Fruit fly (Drosophila melanogaster): ENCODE measurements around the gene UQCR-C2.

The UQCR-C2 gene

DNA sequence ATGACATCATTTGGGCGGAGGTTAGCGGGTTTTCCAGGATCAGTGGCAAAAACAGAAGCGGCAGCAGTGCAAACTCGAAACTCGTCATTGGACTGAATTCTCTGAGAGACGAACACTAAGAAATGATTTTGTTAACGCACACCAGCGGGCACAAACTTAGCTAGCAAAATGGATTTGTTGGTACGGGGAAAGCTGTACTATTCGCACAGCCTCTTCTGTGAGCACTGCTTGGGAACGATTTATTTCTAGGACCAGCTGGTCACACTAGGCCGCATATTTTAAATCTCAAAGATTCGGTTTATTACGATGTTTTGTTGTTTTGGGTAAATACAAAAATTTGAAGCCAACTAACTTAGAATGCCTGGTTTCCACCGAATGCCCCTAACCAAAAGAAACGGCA is 25.2 kb downstream of the UQCR-C2 start, which contains the start of gene CG4098:
Gene CG4098, minus strand, starts transcription at position 228 of the 400 bp plus-strand sequence.
- TF ChIP-seq ttk (optimal IDR thresholded peaks at IDR 0.05) (no peak), insv (optimal IDR thresholded peaks at IDR 0.05) (no peak), psq (optimal IDR thresholded peaks at IDR 0.05) (no peak)

DNA sequence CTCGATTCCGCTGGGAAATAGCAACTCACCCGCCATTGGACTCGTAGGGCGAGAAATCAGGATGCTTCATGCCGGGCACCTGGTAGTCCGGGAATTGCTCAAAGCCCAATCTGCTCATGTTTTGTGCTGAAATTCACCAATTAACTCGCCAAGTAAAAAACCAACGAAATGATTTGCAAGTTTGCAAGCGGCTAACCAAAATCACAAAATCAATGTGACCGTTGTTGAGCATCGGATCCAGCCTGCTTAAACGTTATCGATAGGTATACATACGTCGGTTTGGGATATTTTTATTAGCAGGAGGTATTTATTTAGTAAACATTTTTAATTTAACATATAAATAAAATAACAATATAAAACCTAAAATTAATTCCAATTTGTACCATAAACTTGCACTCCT is 26.3 kb downstream of the UQCR-C2 start, which contains the start of gene Prosbeta6:
Gene Prosbeta6, minus strand, starts transcription at position 218 of the 400 bp plus-strand sequence.
- TF ChIP-seq Myc (optimal IDR thresholded peaks at IDR 0.05) (no peak), ttk (optimal IDR thresholded peaks at IDR 0.05) (no peak), Sin3A (optimal IDR thresholded peaks at IDR 0.05) (no peak), h (optimal IDR thresholded peaks at IDR 0.05) (no peak), insv (optimal IDR thresholded peaks at IDR 0.05) (no peak), psq (optimal IDR thresholded peaks at IDR 0.05) (no peak)

DNA sequence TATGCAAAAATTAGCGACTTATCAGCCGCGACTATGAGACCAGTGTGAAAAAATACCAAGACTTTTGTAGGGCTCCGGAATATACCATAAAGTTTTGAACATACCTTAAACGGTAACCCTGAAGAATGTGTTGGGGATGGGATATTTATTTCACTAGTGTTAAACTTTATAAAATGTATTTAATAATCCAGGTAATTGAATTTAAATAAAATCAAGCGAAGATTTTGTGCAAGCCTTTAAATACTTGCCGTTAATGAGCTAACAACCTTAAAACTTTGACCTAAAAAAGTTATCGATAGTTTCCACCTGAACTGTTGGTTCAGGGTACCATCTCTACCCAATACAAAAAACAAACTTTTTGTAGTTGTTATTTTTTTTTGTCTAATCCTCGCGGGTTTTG is 28.2 kb downstream of the UQCR-C2 start, which contains the start of gene CG4101:
Gene CG4101, plus strand, starts transcription at position 335 of the 400 bp plus-strand sequence.
- no peak for TF ChIP-seq insv (optimal IDR thresholded peaks at IDR 0.05)
- no peak for TF ChIP-seq psq (optimal IDR thresholded peaks at IDR 0.05)
- TF ChIP-seq Sin3A (optimal IDR thresholded peaks at IDR 0.05): no peak

DNA sequence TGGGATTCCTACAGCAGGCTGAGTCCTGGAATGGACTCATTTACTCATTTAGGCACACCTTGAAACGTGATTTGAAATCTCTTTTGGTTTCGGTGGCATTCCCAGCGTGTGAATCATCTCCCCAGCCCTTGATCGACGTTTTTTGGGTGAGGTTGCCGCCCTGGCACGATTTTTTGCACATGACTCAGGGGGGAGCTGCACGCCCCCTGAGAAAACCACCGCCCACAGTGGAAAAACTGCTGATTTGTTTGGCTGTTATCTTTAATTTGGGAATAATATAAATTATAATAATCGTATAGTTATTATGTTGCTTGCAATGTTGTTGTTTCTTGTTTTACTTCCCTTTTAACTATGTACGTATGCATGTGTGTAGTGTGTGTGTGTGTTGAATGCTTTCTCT is 29.0 kb downstream of the UQCR-C2 start:
- TF ChIP-seq insv (optimal IDR thresholded peaks at IDR 0.05) (no peak), ttk (optimal IDR thresholded peaks at IDR 0.05) (no peak), Myc (optimal IDR thresholded peaks at IDR 0.05) (no peak), h (optimal IDR thresholded peaks at IDR 0.05) (no peak), psq (optimal IDR thresholded peaks at IDR 0.05) (no peak)

DNA sequence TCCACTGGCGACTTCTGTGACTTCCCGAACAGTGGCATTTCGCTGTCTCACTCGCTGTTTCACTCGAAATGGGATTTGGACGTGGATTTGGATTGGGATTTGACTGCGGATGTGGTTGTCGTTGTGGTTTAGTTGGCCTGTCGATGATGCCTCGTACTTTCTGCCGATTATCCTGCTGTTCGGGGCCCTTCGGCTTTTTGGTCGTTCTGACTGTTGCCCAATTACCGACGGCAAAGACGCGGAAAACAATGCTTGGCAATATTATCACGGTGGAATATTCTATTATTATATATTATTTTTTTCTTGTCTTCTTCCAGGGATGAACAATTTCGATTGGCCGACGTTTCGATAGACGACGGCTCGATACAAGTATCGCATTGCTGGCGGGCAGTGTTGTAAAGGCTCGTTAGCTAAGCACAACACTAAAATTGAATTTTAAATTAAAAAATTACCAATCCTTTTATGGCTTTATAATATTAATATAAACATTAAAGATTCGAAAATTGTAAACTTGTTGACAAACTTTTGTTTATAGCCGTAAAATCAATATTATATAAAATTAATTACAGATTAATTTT is 31.3 kb downstream of the UQCR-C2 start, which contains the start of gene Mo25:
Gene Mo25, minus strand, starts transcription at position 341 of the 578 bp plus-strand sequence.
- TF ChIP-seq Myc (optimal IDR thresholded peaks at IDR 0.05) (no peak), h (optimal IDR thresholded peaks at IDR 0.05) (no peak), Sin3A (optimal IDR thresholded peaks at IDR 0.05) (no peak), insv (optimal IDR thresholded peaks at IDR 0.05) (no peak), psq (optimal IDR thresholded peaks at IDR 0.05) (no peak), ttk (optimal IDR thresholded peaks at IDR 0.05) (no peak)

DNA sequence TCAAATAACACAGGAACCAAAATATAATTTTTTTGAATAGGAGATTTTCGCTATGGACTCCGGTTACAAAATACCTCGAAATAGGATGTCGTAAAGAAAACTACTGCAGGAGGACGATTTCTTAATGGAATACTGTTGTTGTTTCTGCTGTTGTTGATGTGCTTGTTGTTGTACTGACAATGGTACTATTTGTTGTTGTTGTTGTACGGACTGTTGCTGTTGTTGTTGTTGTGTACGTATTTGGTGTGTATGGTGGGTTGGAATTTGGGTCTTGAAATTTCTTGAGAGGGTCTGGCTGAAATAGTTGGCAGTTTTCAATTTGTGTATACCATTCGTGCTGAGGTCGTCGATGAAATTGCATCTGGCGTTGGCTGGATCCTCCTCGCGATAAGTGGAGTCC is 42.3 kb downstream of the UQCR-C2 start:
- no peak for TF ChIP-seq h (optimal IDR thresholded peaks at IDR 0.05)

DNA sequence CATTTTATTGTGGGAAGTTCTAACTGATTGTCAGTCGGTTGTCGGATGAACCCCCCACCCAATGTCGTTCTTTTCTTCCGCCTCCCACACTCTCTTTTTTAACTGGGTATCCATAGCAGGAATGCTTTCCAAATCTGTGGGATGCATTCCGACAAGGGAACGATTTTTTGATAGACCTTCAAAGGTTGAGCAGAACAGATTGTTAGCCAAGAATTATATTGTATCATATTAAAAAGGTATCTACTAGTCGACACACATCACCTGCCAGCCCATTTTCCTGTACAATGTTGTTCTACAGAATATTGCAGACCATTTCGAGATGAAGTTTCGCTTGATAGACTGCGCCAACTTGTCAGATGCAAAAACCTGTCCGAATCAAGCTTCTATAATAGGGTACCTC is 45.9 kb downstream of the UQCR-C2 start:
- no peak for TF ChIP-seq Sin3A (optimal IDR thresholded peaks at IDR 0.05)

DNA sequence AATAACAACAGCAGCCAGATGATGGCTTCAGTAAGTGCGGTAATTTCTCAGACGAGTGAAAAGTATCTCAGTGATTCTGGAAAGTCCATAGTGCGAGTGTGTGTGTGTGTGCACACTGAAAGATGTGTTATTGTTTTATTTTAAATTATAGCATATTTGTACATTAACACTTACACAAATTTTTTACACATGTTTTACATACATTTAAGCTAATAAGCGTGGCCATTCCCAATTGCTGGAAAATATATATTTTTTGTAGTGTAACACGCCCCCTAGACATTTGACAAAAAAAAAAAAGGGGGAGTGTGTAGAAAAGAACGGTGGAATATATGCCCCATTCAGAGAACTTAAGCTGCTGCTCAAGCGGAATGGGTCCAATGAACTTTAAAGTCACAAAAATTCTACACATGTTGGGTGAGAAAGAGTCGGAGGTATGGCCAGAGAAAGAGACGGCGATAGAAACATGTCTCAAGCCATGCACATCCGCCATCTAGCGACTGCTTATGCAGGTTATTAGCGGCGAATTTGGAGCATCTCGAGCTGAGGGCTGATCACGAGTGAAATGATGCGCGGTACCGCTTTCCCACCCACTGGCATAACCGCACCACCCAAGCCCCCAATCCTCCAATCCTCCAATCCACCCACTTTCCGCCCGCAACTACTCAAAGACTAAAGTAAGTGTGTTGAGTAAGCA is 48.1 kb downstream of the UQCR-C2 start:
- no peak for TF ChIP-seq Myc (optimal IDR thresholded peaks at IDR 0.05)
- no peak for TF ChIP-seq ttk (optimal IDR thresholded peaks at IDR 0.05)
- no peak for TF ChIP-seq insv (optimal IDR thresholded peaks at IDR 0.05)
- TF ChIP-seq h (optimal IDR thresholded peaks at IDR 0.05): no peak
- TF ChIP-seq Sin3A (optimal IDR thresholded peaks at IDR 0.05): no peak
- TF ChIP-seq psq (optimal IDR thresholded peaks at IDR 0.05): no peak

DNA sequence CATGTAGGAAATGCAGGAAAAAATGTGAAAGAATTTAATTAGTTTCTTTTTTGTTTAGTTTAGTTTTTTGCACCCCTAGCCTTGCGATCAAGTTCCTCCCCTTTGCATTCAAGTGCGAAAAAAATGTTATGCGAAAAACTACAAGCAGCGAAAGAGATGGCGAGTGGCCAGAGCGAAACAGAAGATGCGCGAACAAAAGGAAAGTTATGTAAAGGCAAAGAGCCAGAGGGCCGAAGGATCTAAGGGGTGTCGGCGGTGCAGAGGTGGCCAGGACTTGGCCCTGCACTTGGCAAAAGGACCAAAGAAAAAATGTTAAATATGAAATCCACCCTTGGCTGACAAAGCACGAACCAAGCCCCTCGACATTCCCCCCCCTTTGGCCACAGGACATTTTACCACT is 50.2 kb downstream of the UQCR-C2 start:
- TF ChIP-seq Myc (optimal IDR thresholded peaks at IDR 0.05): no peak
- TF ChIP-seq Sin3A (optimal IDR thresholded peaks at IDR 0.05): no peak
- no peak for TF ChIP-seq h (optimal IDR thresholded peaks at IDR 0.05)
- TF ChIP-seq psq (optimal IDR thresholded peaks at IDR 0.05): no peak
- TF ChIP-seq ttk (optimal IDR thresholded peaks at IDR 0.05): no peak
- no peak for TF ChIP-seq insv (optimal IDR thresholded peaks at IDR 0.05)

DNA sequence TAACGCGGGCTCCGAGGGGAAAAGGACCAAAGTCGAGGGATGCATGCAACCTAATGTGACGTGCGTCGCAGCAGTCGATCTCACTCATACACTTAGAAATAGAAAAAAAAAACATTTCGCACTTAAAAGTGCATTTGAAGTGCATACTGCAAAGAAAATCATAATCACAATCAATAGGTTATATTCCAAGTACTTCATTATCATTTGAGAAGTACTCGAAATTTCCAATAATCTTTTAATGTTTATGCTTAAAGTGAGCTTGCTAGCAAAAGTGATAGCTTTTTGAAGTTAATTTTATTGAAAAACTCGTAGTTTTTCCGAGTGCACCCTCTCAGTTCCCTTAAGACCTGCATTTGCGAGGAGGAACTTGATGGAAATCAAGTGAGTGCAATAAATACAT is 50.6 kb downstream of the UQCR-C2 start:
- TF ChIP-seq h (optimal IDR thresholded peaks at IDR 0.05) (no peak), Myc (optimal IDR thresholded peaks at IDR 0.05) (no peak), insv (optimal IDR thresholded peaks at IDR 0.05) (no peak), Sin3A (optimal IDR thresholded peaks at IDR 0.05) (no peak), ttk (optimal IDR thresholded peaks at IDR 0.05) (no peak), psq (optimal IDR thresholded peaks at IDR 0.05) (no peak)
